Worm (Caenorhabditis elegans) whole organism, L4 larva: ENCODE results near the gene srab-21.

ENCODE experiments used
- F10B5.3 ChIP-seq: sonication (generic microtip); optimal IDR thresholded peaks from 2 replicates; lab custom pipeline; 2016; ENCODE audit warnings: mild to moderate bottlenecking, missing genetic modification characterization, missing compliant biosample characterization
- F37D6.2 ChIP-seq: sonication (generic microtip); optimal IDR thresholded peaks from 2 replicates; lab custom pipeline; 2016; ENCODE audit warnings: mild to moderate bottlenecking, missing genetic modification characterization, missing compliant biosample characterization
- T20F7.1 ChIP-seq: fragments of 200-800 bp; sonication (Bioruptor generic); optimal IDR thresholded peaks from 2 replicates; lab custom pipeline; 2018; ENCODE audit warnings: mild to moderate bottlenecking, missing genetic modification characterization, missing compliant biosample characterization
- Y105C5A.15 ChIP-seq: fragments of 200-800 bp; sonication (Bioruptor generic); IDR thresholded peaks from 2 replicates; pipeline ENCODE4 v1.3.6; 2022; ENCODE audit warnings: missing genetic modification characterization, missing compliant biosample characterization
- Y75B8A.6 ChIP-seq: fragments of 200-800 bp; sonication (Bioruptor generic); IDR thresholded peaks from 2 replicates; pipeline ENCODE4 v1.3.6; 2022; ENCODE audit warnings: missing genetic modification reagents, missing genetic modification characterization, missing compliant biosample characterization
- arid-1 ChIP-seq: fragments of 200-800 bp; sonication (Bioruptor generic); conservative IDR thresholded peaks from 2 replicates; pipeline ENCODE4 v1.3.6; 2022; ENCODE audit warnings: missing genetic modification reagents, missing genetic modification characterization, missing compliant biosample characterization
- attf-4 ChIP-seq: sonication (generic microtip); optimal IDR thresholded peaks from 3 replicates; lab custom pipeline; 2017; ENCODE audit warnings: missing biosample characterization, missing genetic modification characterization
- ceh-20 ChIP-seq: fragments of 200-800 bp; sonication (Bioruptor generic); IDR thresholded peaks from 2 replicates; pipeline ENCODE4 v1.3.6; 2022; ENCODE audit warnings: missing genetic modification reagents, missing genetic modification characterization, missing compliant biosample characterization
- ceh-82 ChIP-seq: sonication (generic microtip); optimal IDR thresholded peaks from 2 replicates; lab custom pipeline; 2017; ENCODE audit warnings: missing biosample characterization, missing genetic modification characterization
- ctbp-1 ChIP-seq: fragments of 200-800 bp; sonication (Bioruptor generic); IDR thresholded peaks from 2 replicates; pipeline ENCODE4 v1.3.6; 2022; ENCODE audit warnings: missing genetic modification reagents, missing genetic modification characterization, missing compliant biosample characterization
- daf-12 ChIP-seq: fragments of 150-350 bp; optimal IDR thresholded peaks from 2 replicates; lab custom pipeline; 2014; ENCODE audit warnings: missing biosample characterization, missing genetic modification reagents, missing genetic modification characterization
- daf-16 ChIP-seq, 3 experiments: sonication (generic microtip); optimal IDR thresholded peaks; 2 replicates each; lab custom pipeline; 2016 to 2017; ENCODE audit warnings: missing genetic modification characterization in 3 of 3, missing genetic modification reagents in 3 of 3, mild to moderate bottlenecking in 2 of 3, missing compliant biosample characterization in 2 of 3, missing biosample characterization in 1 of 3, moderate library complexity in 1 of 3
- daf-19 ChIP-seq: fragments of 200-800 bp; sonication (Bioruptor generic); conservative IDR thresholded peaks from 2 replicates; pipeline ENCODE4 v1.3.6; 2022; ENCODE audit warnings: missing genetic modification characterization, missing compliant biosample characterization
- daf-8 ChIP-seq: fragments of 200-800 bp; sonication (Bioruptor generic); IDR thresholded peaks from 2 replicates; pipeline ENCODE4 v1.3.6; 2022; ENCODE audit warnings: missing genetic modification characterization, missing compliant biosample characterization
- dmd-9 ChIP-seq: fragments of 200-800 bp; sonication (Bioruptor generic); IDR thresholded peaks from 2 replicates; pipeline ENCODE4 v1.3.6; 2022; ENCODE audit warnings: missing genetic modification reagents, missing genetic modification characterization, missing compliant biosample characterization
- dpl-1 ChIP-seq: fragments of 150-350 bp; optimal IDR thresholded peaks from 2 replicates; lab custom pipeline; 2014; ENCODE audit warnings: missing biosample characterization, missing genetic modification reagents, missing genetic modification characterization
- egl-27 ChIP-seq: sonication (generic microtip); optimal IDR thresholded peaks from 3 replicates; lab custom pipeline; 2017; ENCODE audit warnings: missing biosample characterization, missing genetic modification reagents, missing genetic modification characterization
- egl-43 ChIP-seq: fragments of 200-800 bp; sonication (Bioruptor generic); IDR thresholded peaks from 2 replicates; pipeline ENCODE4 v1.3.6; 2022; ENCODE audit warnings: missing genetic modification reagents, missing genetic modification characterization, missing compliant biosample characterization
- fkh-10 ChIP-seq: fragments of 150-350 bp; optimal IDR thresholded peaks from 2 replicates; lab custom pipeline; 2014; ENCODE audit warnings: missing biosample characterization, missing genetic modification reagents, missing genetic modification characterization
- gei-8 ChIP-seq: fragments of 200-800 bp; sonication (Bioruptor generic); optimal IDR thresholded peaks from 2 replicates; lab custom pipeline; 2018; ENCODE audit warnings: mild to moderate bottlenecking, missing genetic modification characterization, missing compliant biosample characterization
- hif-1 ChIP-seq, 2 experiments: sonication (generic microtip); optimal IDR thresholded peaks; 2 replicates each; lab custom pipeline; 2016 to 2017; ENCODE audit warnings: missing compliant biosample characterization in 2 of 2, missing genetic modification characterization in 2 of 2, missing genetic modification reagents in 2 of 2, missing genotype in 2 of 2, mild to moderate bottlenecking in 1 of 2
- hmg-1.1 ChIP-seq: fragments of 200-800 bp; sonication (Bioruptor generic); IDR thresholded peaks from 2 replicates; pipeline ENCODE4 v1.3.6; 2022; ENCODE audit warnings: missing genetic modification reagents, missing genetic modification characterization, missing compliant biosample characterization
- lim-7 ChIP-seq: fragments of 200-800 bp; sonication (Bioruptor generic); IDR thresholded peaks from 2 replicates; pipeline ENCODE4 v1.3.6; 2022; ENCODE audit warnings: missing genetic modification characterization, missing compliant biosample characterization
- lin-1 ChIP-seq: fragments of 200-800 bp; sonication (Bioruptor generic); IDR thresholded peaks from 2 replicates; pipeline ENCODE4 v1.3.6; 2022; ENCODE audit warnings: missing genetic modification reagents, missing genetic modification characterization, missing compliant biosample characterization
- lin-13 ChIP-seq: fragments of 150-350 bp; optimal IDR thresholded peaks from 2 replicates; lab custom pipeline; 2014; ENCODE audit warnings: missing biosample characterization, missing genetic modification reagents, missing genetic modification characterization
- lin-38 ChIP-seq: fragments of 200-800 bp; sonication (Bioruptor generic); IDR thresholded peaks from 2 replicates; pipeline ENCODE4 v1.3.6; 2022; ENCODE audit warnings: missing genetic modification reagents, missing genetic modification characterization, missing compliant biosample characterization
- lir-3 ChIP-seq: sonication (generic microtip); optimal IDR thresholded peaks from 2 replicates; lab custom pipeline; 2016; ENCODE audit warnings: mild to moderate bottlenecking, missing genetic modification characterization, missing compliant biosample characterization
- lsy-2 ChIP-seq, 2 experiments: fragments of 150-350 bp in 1 of 2; sonication (generic microtip) in 1 of 2; optimal IDR thresholded peaks; 2 replicates each; lab custom pipeline; 2014 to 2017; ENCODE audit warnings: missing biosample characterization in 2 of 2, missing genetic modification characterization in 2 of 2
- madf-5 ChIP-seq, 2 experiments: fragments of 200-800 bp; sonication (Bioruptor generic); IDR thresholded peaks; 2 replicates each; pipeline ENCODE4 v1.3.6; 2022; ENCODE audit warnings: missing compliant biosample characterization in 2 of 2, missing genetic modification characterization in 2 of 2
- mdl-1 ChIP-seq, 2 experiments: fragments of 150-350 bp in 1 of 2; sonication (generic microtip) in 1 of 2; optimal IDR thresholded peaks; 2 replicates each; lab custom pipeline; 2014 to 2017; ENCODE audit warnings: missing biosample characterization in 2 of 2, missing genetic modification characterization in 2 of 2
- mep-1 ChIP-seq: fragments of 150-350 bp; sonication (generic microtip); optimal IDR thresholded peaks from 3 replicates; lab custom pipeline; 2014; ENCODE audit warnings: missing biosample characterization, missing genetic modification characterization
- mes-2 ChIP-seq: sonication (generic microtip); optimal IDR thresholded peaks from 2 replicates; lab custom pipeline; 2016; ENCODE audit warnings: missing genotype, mild to moderate bottlenecking, missing genetic modification characterization, missing compliant biosample characterization; ENCODE audit not compliant: poor library complexity, severe bottlenecking
- mxl-2 ChIP-seq: fragments of 200-800 bp; sonication (Bioruptor generic); conservative IDR thresholded peaks from 2 replicates; pipeline ENCODE4 v1.3.6; 2022; ENCODE audit warnings: missing genetic modification reagents, missing genetic modification characterization, missing compliant biosample characterization
- mxl-3 ChIP-seq: fragments of 200-800 bp; sonication (Bioruptor generic); optimal IDR thresholded peaks from 2 replicates; lab custom pipeline; 2018; ENCODE audit warnings: mild to moderate bottlenecking, missing genetic modification characterization, missing compliant biosample characterization
- nhr-10 ChIP-seq: fragments of 150-350 bp; optimal IDR thresholded peaks from 2 replicates; lab custom pipeline; 2014; ENCODE audit warnings: missing biosample characterization, missing genetic modification characterization
- nhr-11 ChIP-seq: fragments of 150-350 bp; optimal IDR thresholded peaks from 2 replicates; lab custom pipeline; 2014; ENCODE audit warnings: missing biosample characterization, missing genetic modification characterization
- nhr-111 ChIP-seq: fragments of 200-800 bp; sonication (Bioruptor generic); optimal IDR thresholded peaks from 2 replicates; lab custom pipeline; 2018; ENCODE audit warnings: mild to moderate bottlenecking, missing genetic modification characterization, missing compliant biosample characterization
- nhr-41 ChIP-seq: fragments of 200-800 bp; sonication (Bioruptor generic); IDR thresholded peaks from 2 replicates; pipeline ENCODE4 v1.3.6; 2022; ENCODE audit warnings: missing genetic modification reagents, missing genetic modification characterization, missing compliant biosample characterization
- nhr-48 ChIP-seq: sonication (generic microtip); optimal IDR thresholded peaks from 2 replicates; lab custom pipeline; 2016; ENCODE audit warnings: mild to moderate bottlenecking, missing genetic modification characterization, missing compliant biosample characterization
- nhr-6 ChIP-seq: fragments of 150-350 bp; optimal IDR thresholded peaks from 2 replicates; lab custom pipeline; 2014; ENCODE audit warnings: missing biosample characterization, missing genetic modification characterization
- pha-4 ChIP-seq, 2 experiments: fragments of 150-350 bp in 1 of 2; fragments of 200-800 bp in 1 of 2; sonication (Bioruptor generic) in 1 of 2; IDR thresholded peaks in 1 of 2; optimal IDR thresholded peaks in 1 of 2; 2 replicates each; pipeline versions ENCODE4 v1.3.6 to Lab custom; 2014 to 2022; ENCODE audit warnings: missing genetic modification characterization in 2 of 2, missing genetic modification reagents in 2 of 2, missing biosample characterization in 1 of 2, missing compliant biosample characterization in 1 of 2
- saeg-2 ChIP-seq: fragments of 200-800 bp; sonication (Bioruptor generic); IDR thresholded peaks from 2 replicates; pipeline ENCODE4 v1.3.6; 2022; ENCODE audit warnings: missing genetic modification reagents, missing genetic modification characterization, missing compliant biosample characterization
- sdz-12 ChIP-seq: fragments of 200-800 bp; sonication (Bioruptor generic); optimal IDR thresholded peaks from 2 replicates; lab custom pipeline; 2018; ENCODE audit warnings: mild to moderate bottlenecking, missing genetic modification characterization, missing compliant biosample characterization
- skn-1 ChIP-seq: fragments of 150-350 bp; optimal IDR thresholded peaks from 2 replicates; lab custom pipeline; 2014; ENCODE audit warnings: missing biosample characterization, missing genetic modification characterization
- spr-3 ChIP-seq: fragments of 200-800 bp; sonication (Bioruptor generic); optimal IDR thresholded peaks from 2 replicates; lab custom pipeline; 2018; ENCODE audit warnings: mild to moderate bottlenecking, missing genetic modification characterization, missing compliant biosample characterization
- unc-130 ChIP-seq: sonication (generic microtip); optimal IDR thresholded peaks from 2 replicates; lab custom pipeline; 2016; ENCODE audit warnings: missing genetic modification reagents, missing genetic modification characterization, missing compliant biosample characterization
- unc-39 ChIP-seq: sonication (generic microtip); optimal IDR thresholded peaks from 2 replicates; lab custom pipeline; 2017; ENCODE audit warnings: missing biosample characterization, missing genetic modification characterization
- zag-1 ChIP-seq: fragments of 150-350 bp; optimal IDR thresholded peaks from 2 replicates; lab custom pipeline; 2014; ENCODE audit warnings: missing biosample characterization, missing genetic modification characterization
- zip-11 ChIP-seq: fragments of 200-800 bp; sonication (Bioruptor generic); IDR thresholded peaks from 2 replicates; pipeline ENCODE4 v1.3.6; 2022; ENCODE audit warnings: missing genetic modification characterization, missing compliant biosample characterization
- ztf-11 ChIP-seq: fragments of 150-350 bp; optimal IDR thresholded peaks from 2 replicates; lab custom pipeline; 2014; ENCODE audit warnings: missing biosample characterization, missing genetic modification characterization
- ztf-7 ChIP-seq: fragments of 150-350 bp; optimal IDR thresholded peaks from 2 replicates; lab custom pipeline; 2014; ENCODE audit warnings: missing biosample characterization, missing genetic modification characterization

srab-21 gene

DNA sequence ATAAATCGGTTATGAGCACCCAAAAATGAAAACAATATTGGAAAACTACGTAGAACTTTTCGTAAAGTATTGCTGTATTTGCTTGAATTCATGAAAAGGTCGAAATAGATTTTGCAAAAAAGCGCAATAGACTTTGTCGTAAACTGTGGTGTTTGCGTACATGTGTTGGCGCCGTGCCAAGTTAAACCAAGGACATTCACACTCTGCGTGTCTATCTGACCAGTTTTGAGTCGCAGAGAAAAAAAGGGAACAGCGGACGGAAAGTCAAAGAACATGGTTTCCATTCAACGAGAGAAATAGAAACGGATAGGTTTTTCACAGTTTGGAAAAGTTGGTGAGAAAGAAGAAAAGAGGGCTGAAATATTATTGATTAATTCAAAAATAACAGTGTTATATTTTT is 33.2 kb downstream of the srab-21 start (continued):
- TF ChIP-seq daf-8 (GFP tag; lab: Robert Waterston, UW), result no peak
- TF ChIP-seq dpl-1 (GFP tag; lab: Kevin White, UChicago), result peak; percentile 69
- no peak for TF ChIP-seq lir-3
- no peak for TF ChIP-seq F10B5.3 (tag; lab: Kevin White, UChicago)
- no peak for TF ChIP-seq sdz-12
- TF ChIP-seq mdl-1 (tag; optimal IDR thresholded peaks at IDR 0.05; lab: Kevin White, UChicago), result peak; percentile 43 to 80
- no peak for TF ChIP-seq lim-7 (GFP tag; lab: Robert Waterston, UW)
- peak; percentile 75 for TF ChIP-seq mes-2 (tag; lab: Kevin White, UChicago)
- TF ChIP-seq mep-1 (tag; lab: Kevin White, UChicago), result peak; percentile 85
- no peak for TF ChIP-seq ztf-11 (tag; lab: Kevin White, UChicago)
- no peak for TF ChIP-seq egl-43
- no peak for TF ChIP-seq daf-12
- peak; percentile 86 for TF ChIP-seq nhr-6
- peak in 1 of 2 experiments; percentile 49 for TF ChIP-seq hif-1 (tag; optimal IDR thresholded peaks at IDR 0.05; lab: Kevin White, UChicago)
- no peak for TF ChIP-seq spr-3
- TF ChIP-seq dmd-9 (GFP tag; lab: Robert Waterston, UW), result no peak; the same call in 1 of the 2 replicates
- TF ChIP-seq fkh-10, result peak; percentile 12
- no peak for TF ChIP-seq attf-4 (tag; lab: Kevin White, UChicago)
- TF ChIP-seq zag-1, result no peak
- TF ChIP-seq pha-4 (GFP tag; IDR thresholded peaks at IDR 0.05; lab: Robert Waterston, UW), result no peak
- peak; percentile 70 for TF ChIP-seq pha-4 (tag; optimal IDR thresholded peaks at IDR 0.05; lab: Kevin White, UChicago)
- no peak for TF ChIP-seq lin-38 (GFP tag; lab: Robert Waterston, UW)
- no peak for TF ChIP-seq unc-130 (GFP tag; lab: Kevin White, UChicago)
- TF ChIP-seq nhr-11, result peak; percentile 83
- peak; percentile 49; the same call in 1 of the 2 replicates for TF ChIP-seq ceh-20
- peak; percentile 12 for TF ChIP-seq nhr-10 (tag; lab: Kevin White, UChicago)
- peak; percentile 78 for TF ChIP-seq hmg-1.1 (GFP tag; lab: Robert Waterston, UW)
- TF ChIP-seq daf-19 (GFP tag; lab: Robert Waterston, UW), result no peak
- TF ChIP-seq lin-13 (GFP tag; lab: Kevin White, UChicago), result peak; percentile 38
- no peak for TF ChIP-seq F37D6.2 (tag; lab: Kevin White, UChicago)
- TF ChIP-seq gei-8 (GFP tag; lab: Kevin White, UChicago), result no peak
- TF ChIP-seq daf-16 (GFP tag; optimal IDR thresholded peaks at IDR 0.05; lab: Kevin White, UChicago), result peak in 1 of 2 experiments; percentile 43
- no peak for TF ChIP-seq daf-16 (tag; optimal IDR thresholded peaks at IDR 0.05; lab: Kevin White, UChicago)
- no peak for TF ChIP-seq nhr-111 (GFP tag; lab: Kevin White, UChicago)
- no peak for TF ChIP-seq T20F7.1
- TF ChIP-seq ztf-7, result no peak
- no peak for TF ChIP-seq unc-39 (tag; lab: Kevin White, UChicago)
- no peak; the same call in 1 of the 2 replicates for TF ChIP-seq mxl-2 (GFP tag; lab: Robert Waterston, UW)
- no peak for TF ChIP-seq nhr-41 (GFP tag; lab: Robert Waterston, UW)
- TF ChIP-seq Y105C5A.15 (GFP tag; lab: Robert Waterston, UW), result no peak
- TF ChIP-seq madf-5 (GFP tag; IDR thresholded peaks at IDR 0.05; lab: Robert Waterston, UW), result no peak
- TF ChIP-seq arid-1 (GFP tag; lab: Robert Waterston, UW), result no peak
- no peak for TF ChIP-seq zip-11 (GFP tag; lab: Robert Waterston, UW)
- TF ChIP-seq lsy-2 (tag; optimal IDR thresholded peaks at IDR 0.05; lab: Kevin White, UChicago), result peak; percentile 75 to 87
- peak; percentile 96 for TF ChIP-seq nhr-48 (tag; lab: Kevin White, UChicago)
- TF ChIP-seq lin-1, result no peak
- TF ChIP-seq saeg-2 (GFP tag; lab: Robert Waterston, UW), result no peak
- TF ChIP-seq ctbp-1, result peak; percentile 57; the same call in 1 of the 2 replicates
- no peak for TF ChIP-seq ceh-82 (tag; lab: Kevin White, UChicago)
- no peak for TF ChIP-seq Y75B8A.6
- no peak for TF ChIP-seq egl-27 (tag; lab: Kevin White, UChicago)
- TF ChIP-seq skn-1 (tag; lab: Kevin White, UChicago), result no peak
- TF ChIP-seq mxl-3, result peak; percentile 87
